Worm (Caenorhabditis elegans) whole organism, young adult: Measurements from ENCODE around the gene stt-3.

Experiments used
- B0336.3 ChIP-seq: fragments of 200-800 bp; sonication (Bioruptor generic); IDR thresholded peaks from 2 replicates; pipeline ENCODE4 v1.3.6; 2022; ENCODE audit warnings: missing genetic modification characterization, missing compliant biosample characterization
- F22D6.2 ChIP-seq: sonication (generic microtip); optimal IDR thresholded peaks from 2 replicates; lab custom pipeline; 2016; ENCODE audit warnings: mild to moderate bottlenecking, missing genetic modification characterization, missing compliant biosample characterization
- F33H1.4 ChIP-seq: fragments of 200-800 bp; sonication (Bioruptor generic); IDR thresholded peaks from 2 replicates; pipeline ENCODE4 v1.3.6; 2022; ENCODE audit warnings: missing genetic modification reagents, missing genetic modification characterization, missing compliant biosample characterization
- aptf-2 ChIP-seq: fragments of 200-800 bp; sonication (Bioruptor generic); conservative IDR thresholded peaks from 2 replicates; pipeline ENCODE4 v1.3.6; 2022; ENCODE audit warnings: missing genetic modification reagents, missing genetic modification characterization, missing compliant biosample characterization
- aptf-3 ChIP-seq: fragments of 200-800 bp; sonication (Bioruptor generic); IDR thresholded peaks from 2 replicates; pipeline ENCODE4 v1.3.6; 2022; ENCODE audit warnings: missing genetic modification characterization, missing compliant biosample characterization
- atf-7 ChIP-seq: sonication (generic microtip); optimal IDR thresholded peaks from 2 replicates; lab custom pipeline; 2017; ENCODE audit warnings: mild to moderate bottlenecking, missing genetic modification characterization, missing compliant biosample characterization
- attf-5 ChIP-seq: fragments of 200-800 bp; sonication (Bioruptor generic); optimal IDR thresholded peaks from 2 replicates; lab custom pipeline; 2018; ENCODE audit warnings: mild to moderate bottlenecking, missing genetic modification characterization, missing compliant biosample characterization
- attf-6 ChIP-seq: fragments of 200-800 bp; sonication (Bioruptor generic); IDR thresholded peaks from 2 replicates; pipeline ENCODE4 v1.3.6; 2022; ENCODE audit warnings: missing genetic modification reagents, missing genetic modification characterization, missing compliant biosample characterization
- ceh-58 ChIP-seq: fragments of 200-800 bp; sonication (Bioruptor generic); IDR thresholded peaks from 2 replicates; pipeline ENCODE4 v1.3.6; 2022; ENCODE audit warnings: missing genetic modification characterization, missing compliant biosample characterization
- egrh-3 ChIP-seq: fragments of 200-800 bp; sonication (Bioruptor generic); IDR thresholded peaks from 2 replicates; pipeline ENCODE4 v1.3.6; 2022; ENCODE audit warnings: missing genetic modification reagents, missing genetic modification characterization, missing compliant biosample characterization
- hlh-12 ChIP-seq: sonication (generic microtip); optimal IDR thresholded peaks from 2 replicates; lab custom pipeline; 2016; ENCODE audit warnings: missing genetic modification characterization, missing compliant biosample characterization
- hmg-20 ChIP-seq: fragments of 200-800 bp; sonication (Bioruptor generic); IDR thresholded peaks from 2 replicates; pipeline ENCODE4 v1.3.6; 2022; ENCODE audit warnings: missing genetic modification reagents, missing genetic modification characterization, missing compliant biosample characterization
- let-607 ChIP-seq, 2 experiments: fragments of 200-800 bp in 1 of 2; sonication (Bioruptor generic) in 1 of 2; sonication (generic microtip) in 1 of 2; optimal IDR thresholded peaks; 2 replicates each; lab custom pipeline; 2016 to 2018; ENCODE audit warnings: mild to moderate bottlenecking in 2 of 2, missing compliant biosample characterization in 2 of 2, missing genetic modification characterization in 2 of 2, moderate library complexity in 2 of 2, missing genotype in 1 of 2
- lsl-1 ChIP-seq: fragments of 200-800 bp; sonication (Bioruptor generic); optimal IDR thresholded peaks from 2 replicates; lab custom pipeline; 2018; ENCODE audit warnings: mild to moderate bottlenecking, missing genetic modification characterization, moderate library complexity, missing compliant biosample characterization
- lsy-27 ChIP-seq: sonication (generic microtip); optimal IDR thresholded peaks from 2 replicates; lab custom pipeline; 2017; ENCODE audit warnings: missing genetic modification characterization, mild to moderate bottlenecking, missing compliant biosample characterization, antibody characterized with exemption, missing genotype, borderline replicate concordance; ENCODE audit not compliant: insufficient read depth
- madf-3 ChIP-seq: fragments of 200-800 bp; sonication (Bioruptor generic); IDR thresholded peaks from 2 replicates; pipeline ENCODE4 v1.3.6; 2022; ENCODE audit warnings: missing genetic modification reagents, missing genetic modification characterization, missing compliant biosample characterization
- madf-6 ChIP-seq: fragments of 200-800 bp; sonication (Bioruptor generic); IDR thresholded peaks from 2 replicates; pipeline ENCODE4 v1.3.6; 2022; ENCODE audit warnings: missing genetic modification reagents, missing genetic modification characterization, missing compliant biosample characterization
- madf-8 ChIP-seq: fragments of 200-800 bp; sonication (Bioruptor generic); conservative IDR thresholded peaks from 2 replicates; pipeline ENCODE4 v1.3.6; 2022; ENCODE audit warnings: missing genetic modification reagents, missing genetic modification characterization, missing compliant biosample characterization
- mes-4 ChIP-seq: sonication (generic microtip); optimal IDR thresholded peaks from 2 replicates; lab custom pipeline; 2016; ENCODE audit warnings: missing genotype, missing genetic modification characterization, missing compliant biosample characterization
- nfya-1 ChIP-seq: sonication (generic microtip); optimal IDR thresholded peaks from 2 replicates; lab custom pipeline; 2017; ENCODE audit warnings: antibody characterized with exemption, missing compliant biosample characterization, missing genetic modification characterization, borderline replicate concordance; ENCODE audit not compliant: insufficient read depth
- nhr-27 ChIP-seq: fragments of 200-800 bp; sonication (Bioruptor generic); optimal IDR thresholded peaks from 2 replicates; lab custom pipeline; 2018; ENCODE audit warnings: mild to moderate bottlenecking, missing genetic modification characterization, moderate library complexity, missing compliant biosample characterization
- rcor-1 ChIP-seq: fragments of 200-800 bp; sonication (Bioruptor generic); IDR thresholded peaks from 2 replicates; pipeline ENCODE4 v1.3.6; 2022; ENCODE audit warnings: missing genetic modification reagents, missing genetic modification characterization, missing compliant biosample characterization
- rec-8 ChIP-seq, 2 experiments: sonication (generic microtip); optimal IDR thresholded peaks; 2 replicates each; lab custom pipeline; 2016; ENCODE audit warnings: mild to moderate bottlenecking in 2 of 2, missing genetic modification characterization in 2 of 2, missing genetic modification reagents in 2 of 2, missing genotype in 2 of 2, missing biosample characterization in 1 of 2, missing compliant biosample characterization in 1 of 2, moderate library complexity in 1 of 2
- sdz-38 ChIP-seq: sonication (generic microtip); optimal IDR thresholded peaks from 2 replicates; lab custom pipeline; 2016; ENCODE audit warnings: missing genotype, missing genetic modification characterization, missing compliant biosample characterization
- tbp1 ChIP-seq: fragments of 200-800 bp; sonication (Bioruptor generic); optimal IDR thresholded peaks from 2 replicates; lab custom pipeline; 2018; ENCODE audit warnings: mild to moderate bottlenecking, missing genetic modification characterization, missing compliant biosample characterization
- tbx-9 ChIP-seq: sonication (generic microtip); optimal IDR thresholded peaks from 2 replicates; lab custom pipeline; 2016; ENCODE audit warnings: borderline replicate concordance, missing genetic modification characterization, inconsistent platforms, missing compliant biosample characterization
- tlf-1 ChIP-seq: fragments of 200-800 bp; sonication (Bioruptor generic); optimal IDR thresholded peaks from 2 replicates; lab custom pipeline; 2018; ENCODE audit warnings: mild to moderate bottlenecking, missing genetic modification characterization, missing compliant biosample characterization
- unc-130 ChIP-seq: sonication (generic microtip); optimal IDR thresholded peaks from 2 replicates; lab custom pipeline; 2016; ENCODE audit warnings: missing genetic modification reagents, missing genetic modification characterization, missing compliant biosample characterization
- ztf-3 ChIP-seq: fragments of 200-800 bp; sonication (Bioruptor generic); optimal IDR thresholded peaks from 2 replicates; lab custom pipeline; 2018; ENCODE audit warnings: mild to moderate bottlenecking, missing genetic modification characterization, missing compliant biosample characterization

The stt-3 gene

DNA sequence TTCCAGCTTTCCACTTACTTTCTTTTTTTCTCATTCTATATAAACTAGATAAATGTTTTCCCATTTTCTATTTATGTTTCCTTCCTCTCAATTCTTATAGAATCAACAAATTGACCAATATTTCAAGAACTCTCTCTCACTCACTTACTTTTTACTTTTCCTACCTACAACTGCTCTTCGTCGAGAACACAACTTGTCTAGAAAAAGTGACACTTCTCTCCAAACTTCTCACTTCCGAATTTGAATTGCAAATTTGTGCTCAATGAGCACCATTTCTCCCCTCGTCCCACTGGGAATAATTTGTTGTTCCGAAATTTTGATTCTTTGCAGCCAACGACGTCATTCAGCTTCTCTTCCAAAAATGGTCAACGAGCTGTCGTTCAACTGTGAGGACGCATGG is 49.7 kb downstream of the stt-3 start, which contains the start of gene F47D12.3:
Gene F47D12.3 (plus strand): TSS at position 331 of the 400 bp plus-strand sequence.
- no peak for TF ChIP-seq madf-3 (GFP tag; lab: Robert Waterston, UW)
- no peak for TF ChIP-seq let-607 (tag; optimal IDR thresholded peaks at IDR 0.05; lab: Kevin White, UChicago)
- no peak for TF ChIP-seq attf-6 (GFP tag; lab: Robert Waterston, UW)
- TF ChIP-seq tlf-1 (GFP tag; lab: Kevin White, UChicago) = no peak
- no peak for TF ChIP-seq rec-8 (tag; optimal IDR thresholded peaks at IDR 0.05; lab: Kevin White, UChicago)
- no peak for TF ChIP-seq nfya-1
- TF ChIP-seq B0336.3 (GFP tag; lab: Robert Waterston, UW) = no peak
- no peak for TF ChIP-seq ceh-58
- TF ChIP-seq ztf-3 (GFP tag; lab: Kevin White, UChicago) = no peak
- no peak for TF ChIP-seq aptf-2
- no peak for TF ChIP-seq unc-130 (GFP tag; lab: Kevin White, UChicago)
- no peak for TF ChIP-seq lsy-27 (tag; lab: Kevin White, UChicago)
- no peak for TF ChIP-seq egrh-3

ce11 chrIII:6300297-6300696 is 51.9 kb downstream of the stt-3 start:
- TF ChIP-seq ceh-58 (no peak), sdz-38 (tag; lab: Kevin White, UChicago) (no peak), mes-4 (tag; lab: Kevin White, UChicago) (no peak), nhr-27 (no peak), tbp1 (no peak), aptf-3 (no peak), hlh-12 (tag; lab: Kevin White, UChicago) (no peak), madf-8 (GFP tag; lab: Robert Waterston, UW) (no peak), F22D6.2 (tag; lab: Kevin White, UChicago) (no peak), rec-8 (tag; optimal IDR thresholded peaks at IDR 0.05; lab: Kevin White, UChicago) (no peak), rcor-1 (no peak), atf-7 (no peak), attf-6 (GFP tag; lab: Robert Waterston, UW) (no peak), unc-130 (GFP tag; lab: Kevin White, UChicago) (no peak), tbx-9 (tag; lab: Kevin White, UChicago) (no peak), madf-6 (GFP tag; lab: Robert Waterston, UW) (no peak), lsl-1 (GFP tag; lab: Kevin White, UChicago) (no peak), hmg-20 (GFP tag; lab: Robert Waterston, UW) (no peak), attf-5 (no peak), F33H1.4 (no peak)
